Worm (Caenorhabditis elegans) whole organism, late embryonic: ENCODE measurements around the gene T13C5.9.

Experiments used
- ahr-1 ChIP-seq: sonication (generic microtip); optimal IDR thresholded peaks from 2 replicates; lab custom pipeline; 2016; ENCODE audit warnings: missing genetic modification characterization, missing compliant biosample characterization
- elt-2 ChIP-seq: sonication (generic microtip); optimal IDR thresholded peaks from 2 replicates; lab custom pipeline; 2016; ENCODE audit warnings: missing genetic modification reagents, missing genetic modification characterization, missing compliant biosample characterization
- lim-6 ChIP-seq: sonication (generic microtip); optimal IDR thresholded peaks from 2 replicates; lab custom pipeline; 2016; ENCODE audit warnings: missing genetic modification characterization, missing compliant biosample characterization
- lin-11 ChIP-seq: fragments of 200-800 bp; sonication (Bioruptor generic); optimal IDR thresholded peaks from 2 replicates; lab custom pipeline; 2018; ENCODE audit warnings: mild to moderate bottlenecking, missing genetic modification characterization, missing compliant biosample characterization
- madf-2 ChIP-seq: sonication (generic microtip); optimal IDR thresholded peaks from 2 replicates; lab custom pipeline; 2017; ENCODE audit warnings: missing genetic modification characterization, missing compliant biosample characterization
- nhr-11 ChIP-seq: fragments of 150-350 bp; optimal IDR thresholded peaks from 2 replicates; lab custom pipeline; 2014; ENCODE audit warnings: missing biosample characterization, missing genetic modification characterization
- pax-1 ChIP-seq: fragments of 150-350 bp; optimal IDR thresholded peaks from 2 replicates; lab custom pipeline; 2014; ENCODE audit warnings: missing biosample characterization, missing genetic modification characterization
- pha-2 ChIP-seq: sonication (generic microtip); optimal IDR thresholded peaks from 2 replicates; lab custom pipeline; 2017; ENCODE audit warnings: mild to moderate bottlenecking, missing genetic modification characterization, missing compliant biosample characterization
- pha-4 ChIP-seq: fragments of 150-350 bp; optimal IDR thresholded peaks from 2 replicates; lab custom pipeline; 2018; ENCODE audit warnings: missing biosample characterization, missing genetic modification reagents, missing genetic modification characterization
- pros-1 ChIP-seq: fragments of 150-350 bp; optimal IDR thresholded peaks from 2 replicates; lab custom pipeline; 2014; ENCODE audit warnings: missing biosample characterization, missing genetic modification reagents, missing genetic modification characterization
- tbx-2 ChIP-seq: sonication (generic microtip); optimal IDR thresholded peaks from 2 replicates; lab custom pipeline; 2016; ENCODE audit warnings: missing genetic modification characterization, missing compliant biosample characterization

DNA sequence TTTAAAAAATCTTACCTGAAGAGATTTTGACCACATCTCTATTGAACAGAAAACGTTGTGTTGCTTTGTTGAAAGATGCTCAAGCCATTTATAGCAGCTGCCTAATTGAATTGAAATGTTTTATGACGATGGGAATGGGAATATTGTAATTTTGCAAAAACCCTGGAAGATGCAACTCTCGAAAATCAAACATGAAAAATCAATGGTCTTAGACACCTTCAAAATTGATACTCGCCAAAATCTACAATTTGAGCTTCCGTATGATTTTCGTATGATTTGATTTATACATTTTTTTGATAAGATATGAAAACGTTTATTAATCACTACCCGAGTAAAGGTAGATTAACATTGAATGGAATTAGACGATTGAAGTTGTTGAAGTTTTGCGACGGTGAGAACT, 18.4 kb downstream of the T13C5.9 start, which contains the start of gene C14F11.7:
- TF ChIP-seq madf-2 (tag; lab: Kevin White, UChicago) (no peak), tbx-2 (tag; lab: Kevin White, UChicago) (no peak), pha-4 (tag; lab: Kevin White, UChicago) (no peak), pha-2 (no peak), nhr-11 (tag; lab: Kevin White, UChicago) (no peak), lin-11 (no peak), elt-2 (tag; lab: Kevin White, UChicago) (no peak), pros-1 (no peak), pax-1 (no peak), lim-6 (tag; lab: Kevin White, UChicago) (no peak), ahr-1 (tag; lab: Kevin White, UChicago) (no peak)
